Fruit fly (Drosophila melanogaster): ENCODE results near the gene CG14625.

dm6 chrX:1206437-1206836, 7.1 kb downstream of the CG14625 start, which contains the start of gene CG14624:
- TF ChIP-seq CTCF (optimal IDR thresholded peaks at IDR 0.05): no peak
- no peak for TF ChIP-seq CG8478 (optimal IDR thresholded peaks at IDR 0.05)

Data from S2 (cell line).